Worm (Caenorhabditis elegans) whole organism, late embryonic: ENCODE measurements around the gene spig-8.
"Not testable (repeated sequence)": the region's sequence is repeated elsewhere in the genome, so short reads cannot be mapped to it uniquely, and the experiment has no call there.

Experiments
- F13H6.1 ChIP-seq: sonication (generic microtip); optimal IDR thresholded peaks from 2 replicates; lab custom pipeline; 2016; ENCODE audit warnings: missing genetic modification characterization, missing compliant biosample characterization
- K09A11.1 ChIP-seq: sonication (generic microtip); optimal IDR thresholded peaks from 2 replicates; lab custom pipeline; 2017; ENCODE audit warnings: antibody characterized with exemption, mild to moderate bottlenecking, missing genetic modification characterization, missing compliant biosample characterization; ENCODE audit not compliant: insufficient read depth
- Y22D7AL.16 ChIP-seq: sonication (generic microtip); optimal IDR thresholded peaks from 2 replicates; lab custom pipeline; 2016; ENCODE audit warnings: missing genetic modification characterization, missing compliant biosample characterization
- ahr-1 ChIP-seq: sonication (generic microtip); optimal IDR thresholded peaks from 2 replicates; lab custom pipeline; 2016; ENCODE audit warnings: missing genetic modification characterization, missing compliant biosample characterization
- ceh-14 ChIP-seq: sonication (generic microtip); optimal IDR thresholded peaks from 2 replicates; lab custom pipeline; 2016; ENCODE audit warnings: missing genotype, missing genetic modification characterization, missing compliant biosample characterization
- ceh-2 ChIP-seq: sonication (generic microtip); optimal IDR thresholded peaks from 2 replicates; lab custom pipeline; 2016; ENCODE audit warnings: missing genotype, missing genetic modification characterization, missing compliant biosample characterization
- ceh-24 ChIP-seq: sonication (generic microtip); optimal IDR thresholded peaks from 2 replicates; lab custom pipeline; 2016; ENCODE audit warnings: mild to moderate bottlenecking, missing genetic modification characterization, missing compliant biosample characterization
- ceh-31 ChIP-seq: sonication (generic microtip); optimal IDR thresholded peaks from 2 replicates; lab custom pipeline; 2016; ENCODE audit warnings: missing genetic modification characterization, missing compliant biosample characterization
- ceh-48 ChIP-seq: sonication (generic microtip); optimal IDR thresholded peaks from 2 replicates; lab custom pipeline; 2016; ENCODE audit warnings: missing genetic modification characterization, inconsistent platforms, missing compliant biosample characterization
- ceh-6 ChIP-seq: fragments of 200-800 bp; sonication (Bioruptor generic); optimal IDR thresholded peaks from 2 replicates; lab custom pipeline; 2018; ENCODE audit warnings: mild to moderate bottlenecking, missing genetic modification characterization, missing compliant biosample characterization
- ceh-9 ChIP-seq: sonication (generic microtip); optimal IDR thresholded peaks from 2 replicates; lab custom pipeline; 2016; ENCODE audit warnings: mild to moderate bottlenecking, missing genetic modification characterization, inconsistent platforms, missing compliant biosample characterization
- che-1 ChIP-seq: sonication (generic microtip); optimal IDR thresholded peaks from 2 replicates; lab custom pipeline; 2016; ENCODE audit warnings: mild to moderate bottlenecking, missing genetic modification characterization, missing compliant biosample characterization
- dmd-4 ChIP-seq: sonication (generic microtip); optimal IDR thresholded peaks from 2 replicates; lab custom pipeline; 2016; ENCODE audit warnings: borderline replicate concordance, missing genetic modification characterization, missing compliant biosample characterization
- dve-1 ChIP-seq: sonication (generic microtip); optimal IDR thresholded peaks from 2 replicates; lab custom pipeline; 2017; ENCODE audit warnings: antibody characterized with exemption, mild to moderate bottlenecking, missing genetic modification characterization, missing compliant biosample characterization
- elt-4 ChIP-seq: sonication (generic microtip); optimal IDR thresholded peaks from 2 replicates; lab custom pipeline; 2016; ENCODE audit warnings: missing genetic modification characterization, missing compliant biosample characterization
- ets-4 ChIP-seq: sonication (generic microtip); optimal IDR thresholded peaks from 2 replicates; lab custom pipeline; 2016; ENCODE audit warnings: missing genetic modification characterization, missing compliant biosample characterization
- eyg-1 ChIP-seq: sonication (generic microtip); optimal IDR thresholded peaks from 2 replicates; lab custom pipeline; 2016; ENCODE audit warnings: missing genotype, missing genetic modification characterization, missing compliant biosample characterization
- fax-1 ChIP-seq: sonication (generic microtip); optimal IDR thresholded peaks from 2 replicates; lab custom pipeline; 2016; ENCODE audit warnings: missing genotype, missing genetic modification characterization, missing compliant biosample characterization
- fkh-10 ChIP-seq: fragments of 150-350 bp; optimal IDR thresholded peaks from 2 replicates; lab custom pipeline; 2014; ENCODE audit warnings: missing biosample characterization, missing genetic modification reagents, missing genetic modification characterization
- fkh-6 ChIP-seq: sonication (generic microtip); optimal IDR thresholded peaks from 2 replicates; lab custom pipeline; 2016; ENCODE audit warnings: missing genetic modification characterization, missing compliant biosample characterization
- gmeb-2 ChIP-seq: sonication (generic microtip); optimal IDR thresholded peaks from 2 replicates; lab custom pipeline; 2016; ENCODE audit warnings: missing genetic modification characterization, inconsistent platforms, missing compliant biosample characterization
- hlh-15 ChIP-seq: sonication (generic microtip); optimal IDR thresholded peaks from 2 replicates; lab custom pipeline; 2016; ENCODE audit warnings: missing genetic modification characterization, missing compliant biosample characterization
- hlh-30 ChIP-seq: sonication (generic microtip); optimal IDR thresholded peaks from 2 replicates; lab custom pipeline; 2017; ENCODE audit warnings: antibody characterized with exemption, missing genetic modification characterization, missing compliant biosample characterization; ENCODE audit not compliant: insufficient read depth
- hlh-6 ChIP-seq: sonication (generic microtip); optimal IDR thresholded peaks from 2 replicates; lab custom pipeline; 2016; ENCODE audit warnings: missing genotype, missing genetic modification characterization, missing compliant biosample characterization
- lin-11 ChIP-seq: fragments of 200-800 bp; sonication (Bioruptor generic); optimal IDR thresholded peaks from 2 replicates; lab custom pipeline; 2018; ENCODE audit warnings: mild to moderate bottlenecking, missing genetic modification characterization, missing compliant biosample characterization
- npax-4 ChIP-seq: sonication (generic microtip); optimal IDR thresholded peaks from 2 replicates; lab custom pipeline; 2016; ENCODE audit warnings: missing genetic modification characterization, missing compliant biosample characterization
- odd-2 ChIP-seq: sonication (generic microtip); optimal IDR thresholded peaks from 2 replicates; lab custom pipeline; 2017; ENCODE audit warnings: antibody characterized with exemption, mild to moderate bottlenecking, missing genetic modification characterization, missing compliant biosample characterization
- pag-3 ChIP-seq: sonication (generic microtip); optimal IDR thresholded peaks from 2 replicates; lab custom pipeline; 2016; ENCODE audit warnings: missing compliant biosample characterization, missing genetic modification characterization, borderline replicate concordance
- pat-9 ChIP-seq: fragments of 200-800 bp; sonication (Bioruptor generic); optimal IDR thresholded peaks from 2 replicates; lab custom pipeline; 2018; ENCODE audit warnings: mild to moderate bottlenecking, missing genetic modification characterization, moderate library complexity, missing compliant biosample characterization
- pha-4 ChIP-seq: fragments of 150-350 bp; optimal IDR thresholded peaks from 2 replicates; lab custom pipeline; 2018; ENCODE audit warnings: missing biosample characterization, missing genetic modification reagents, missing genetic modification characterization
- pqm-1 ChIP-seq: sonication (generic microtip); optimal IDR thresholded peaks from 2 replicates; lab custom pipeline; 2016; ENCODE audit warnings: missing genetic modification characterization, missing compliant biosample characterization
- sox-4 ChIP-seq: sonication (generic microtip); optimal IDR thresholded peaks from 2 replicates; lab custom pipeline; 2017; ENCODE audit warnings: mild to moderate bottlenecking, missing genetic modification characterization, inconsistent platforms, missing compliant biosample characterization
- ttx-3 ChIP-seq: sonication (generic microtip); optimal IDR thresholded peaks from 2 replicates; lab custom pipeline; 2016; ENCODE audit warnings: missing genetic modification reagents, missing genetic modification characterization, missing compliant biosample characterization
- unc-42 ChIP-seq: sonication (generic microtip); optimal IDR thresholded peaks from 2 replicates; lab custom pipeline; 2016; ENCODE audit warnings: missing genotype, missing genetic modification characterization, missing compliant biosample characterization
- unc-55 ChIP-seq: sonication (generic microtip); optimal IDR thresholded peaks from 2 replicates; lab custom pipeline; 2017; ENCODE audit warnings: missing biosample characterization, missing genetic modification reagents, missing genetic modification characterization
- zip-5 ChIP-seq: sonication (generic microtip); optimal IDR thresholded peaks from 2 replicates; lab custom pipeline; 2016; ENCODE audit warnings: missing genetic modification characterization, missing compliant biosample characterization

spig-8 gene

DNA sequence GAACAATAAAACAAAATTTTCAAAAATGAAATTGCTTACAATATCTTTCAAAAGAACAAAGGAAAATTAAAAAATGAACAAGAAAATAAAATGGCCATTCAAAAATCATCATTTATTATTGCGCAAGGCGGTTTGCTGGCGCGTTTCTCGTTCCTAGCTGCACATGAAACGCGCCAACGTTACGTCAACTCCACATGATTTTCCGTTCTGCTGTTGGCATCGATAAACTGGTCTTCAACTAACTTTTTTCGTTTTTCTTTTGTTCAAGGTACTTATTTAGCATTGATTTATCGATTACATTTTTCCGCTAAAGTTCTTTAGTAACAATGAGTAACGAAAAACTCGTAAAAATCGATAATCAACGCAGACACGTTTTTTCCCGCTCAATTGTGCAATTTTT is 5.7 kb downstream of the spig-8 start, which contains the start of the genes Y57E12AL.6 and Y57E12AL.1 (continued):
- TF ChIP-seq Y22D7AL.16 (tag; lab: Kevin White, UChicago) (peak; percentile 53), pag-3 (tag; lab: Kevin White, UChicago) (no peak), F13H6.1 (peak; percentile 73), ets-4 (tag; lab: Kevin White, UChicago) (peak; percentile 24), lin-11 (tag; lab: Kevin White, UChicago) (peak; percentile 51), dmd-4 (tag; lab: Kevin White, UChicago) (no peak), hlh-15 (tag; lab: Kevin White, UChicago) (peak; percentile 21), pat-9 (tag; lab: Kevin White, UChicago) (no peak), zip-5 (tag; lab: Kevin White, UChicago) (peak; percentile 45), npax-4 (tag; lab: Kevin White, UChicago) (peak; percentile 55), unc-42 (tag; lab: Kevin White, UChicago) (peak; percentile 28), ceh-9 (tag; lab: Kevin White, UChicago) (no peak), unc-55 (peak; percentile 4), ceh-2 (tag; lab: Kevin White, UChicago) (peak; percentile 19), K09A11.1 (tag; lab: Kevin White, UChicago) (no peak), odd-2 (tag; lab: Kevin White, UChicago) (peak; percentile 34), gmeb-2 (peak; percentile 31), pha-4 (tag; lab: Kevin White, UChicago) (no peak), ceh-48 (tag; lab: Kevin White, UChicago) (peak; percentile 64), elt-4 (tag; lab: Kevin White, UChicago) (no peak), che-1 (tag; lab: Kevin White, UChicago) (peak; percentile 51), ceh-6 (GFP tag; lab: Kevin White, UChicago) (peak; percentile 56)

DNA sequence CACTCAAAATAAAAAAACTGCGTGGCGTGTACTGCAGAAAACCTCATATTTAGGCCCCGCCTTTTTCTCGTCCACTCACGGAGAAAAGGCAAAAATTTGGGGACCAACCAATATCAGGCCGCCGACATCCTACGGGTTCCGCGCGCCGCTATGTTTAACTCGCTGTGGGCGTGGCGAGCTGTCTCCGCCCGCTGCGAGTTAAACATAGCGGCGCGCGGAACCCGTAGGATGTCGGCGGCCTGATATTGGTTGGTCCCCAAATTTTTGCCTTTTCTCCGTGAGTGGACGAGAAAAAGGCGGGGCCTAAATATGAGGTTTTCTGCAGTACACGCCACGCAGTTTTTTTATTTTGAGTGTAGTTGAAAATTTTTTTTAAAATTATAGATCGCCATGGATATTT is 8.1 kb downstream of the spig-8 start, which contains the start of gene tmem-258:
TSS of gene tmem-258 (plus strand) at position 385 of the 400 bp plus-strand sequence.
- not testable (repeated sequence) for TF ChIP-seq ceh-31 (tag; lab: Kevin White, UChicago); ttx-3 (tag; lab: Kevin White, UChicago); F13H6.1

DNA sequence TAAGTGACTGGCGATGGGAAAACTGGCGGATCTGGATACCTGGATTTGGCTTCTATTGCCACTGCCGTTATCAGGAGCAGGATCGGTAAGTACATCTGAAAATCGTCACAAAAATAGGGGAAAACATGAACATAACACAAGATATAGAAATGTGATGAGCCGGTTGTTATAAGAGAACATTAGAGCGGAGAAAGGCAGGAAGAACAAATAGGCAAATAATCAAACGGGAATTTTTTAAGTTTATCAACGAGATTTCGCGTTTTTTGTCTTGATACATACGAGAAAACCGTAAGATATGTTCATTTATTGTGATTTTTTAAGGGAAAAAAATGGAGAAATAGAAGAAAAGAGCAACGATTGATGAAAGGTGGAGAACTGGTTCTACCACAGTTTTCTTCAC is 10.5 kb downstream of the spig-8 start, which contains the start of gene Y57E12AR.1:
TSS of gene Y57E12AR.1 (minus strand) at position 101 of the 400 bp plus-strand sequence.
- no peak for TF ChIP-seq fkh-10
- no peak for TF ChIP-seq sox-4 (tag; lab: Kevin White, UChicago)
- TF ChIP-seq dve-1 (tag; lab: Kevin White, UChicago) = no peak
- no peak for TF ChIP-seq ceh-14 (tag; lab: Kevin White, UChicago)
- TF ChIP-seq ahr-1 = no peak
- no peak for TF ChIP-seq fax-1

DNA sequence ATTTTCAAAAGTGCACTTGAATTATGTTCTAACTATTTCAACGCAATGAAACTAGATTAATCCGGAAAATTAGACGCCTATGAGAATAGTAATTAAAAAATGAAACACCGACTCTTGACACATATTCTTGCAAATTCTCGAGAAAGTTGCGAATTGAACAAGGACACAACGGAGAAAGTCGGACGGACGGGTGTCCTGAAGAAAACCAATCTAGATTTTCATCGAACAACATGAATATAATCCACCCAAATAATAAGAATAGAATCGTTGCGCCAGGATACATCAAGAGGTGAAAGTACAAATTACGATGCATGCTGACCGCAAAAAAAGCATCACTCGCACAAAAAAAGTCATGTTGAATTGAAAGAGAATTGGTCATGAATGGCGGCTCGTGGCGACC is 14.2 kb downstream of the spig-8 start:
- TF ChIP-seq hlh-6 (tag; lab: Kevin White, UChicago) (no peak), fkh-10 (no peak), ceh-31 (tag; lab: Kevin White, UChicago) (no peak), ceh-24 (tag; lab: Kevin White, UChicago) (no peak), fkh-6 (tag; lab: Kevin White, UChicago) (no peak), K09A11.1 (tag; lab: Kevin White, UChicago) (no peak), pqm-1 (tag; lab: Kevin White, UChicago) (no peak), eyg-1 (tag; lab: Kevin White, UChicago) (no peak), hlh-30 (tag; lab: Kevin White, UChicago) (no peak), elt-4 (tag; lab: Kevin White, UChicago) (no peak)
